Worm (Caenorhabditis elegans): ENCODE results near the gene F55A11.6.

The F55A11.6 gene

ce11 chrV:11819451-11819850 is 42.8 kb downstream of the F55A11.6 start:
- no peak for TF ChIP-seq R02D3.7 (tag; optimal IDR thresholded peaks at IDR 0.05)
- TF ChIP-seq lsy-2 (tag; optimal IDR thresholded peaks at IDR 0.05) = no peak
- no peak for TF ChIP-seq nhr-6 (tag; optimal IDR thresholded peaks at IDR 0.05)
- no peak for TF ChIP-seq nhr-129 (tag; optimal IDR thresholded peaks at IDR 0.05)
- no peak for TF ChIP-seq ceh-16 (tag; optimal IDR thresholded peaks at IDR 0.05)
- no peak for TF ChIP-seq mab-5 (tag; optimal IDR thresholded peaks at IDR 0.05)
- TF ChIP-seq nhr-237 (tag; optimal IDR thresholded peaks at IDR 0.05) = no peak
- no peak for TF ChIP-seq sma-3 (GFP tag; optimal IDR thresholded peaks at IDR 0.05)
- TF ChIP-seq ama-1 (optimal IDR thresholded peaks at IDR 0.05) = no peak
- TF ChIP-seq fos-1 (tag; optimal IDR thresholded peaks at IDR 0.05) = no peak
- TF ChIP-seq skn-1 (tag; optimal IDR thresholded peaks at IDR 0.05) = no peak
- TF ChIP-seq aly-2 (tag; optimal IDR thresholded peaks at IDR 0.05) = no peak
- no peak for TF ChIP-seq lin-11 (tag; optimal IDR thresholded peaks at IDR 0.05)
- no peak for TF ChIP-seq snpc-4 (tag; optimal IDR thresholded peaks at IDR 0.05)

- TF ChIP-seq nhr-12 (tag; optimal IDR thresholded peaks at IDR 0.05) = no peak
- no peak for TF ChIP-seq unc-62 (GFP tag; optimal IDR thresholded peaks at IDR 0.05)
- peak; percentile 47 for TF ChIP-seq sma-9 (GFP tag; optimal IDR thresholded peaks at IDR 0.05)
- TF ChIP-seq sma-9 (tag; optimal IDR thresholded peaks at IDR 0.05) = no peak
- TF ChIP-seq zag-1 (tag; optimal IDR thresholded peaks at IDR 0.05) = no peak
- no peak for TF ChIP-seq nhr-25 (tag; optimal IDR thresholded peaks at IDR 0.05)
- TF ChIP-seq elt-1 (tag; optimal IDR thresholded peaks at IDR 0.05) = no peak
- no peak for TF ChIP-seq nhr-6 (tag; optimal IDR thresholded peaks at IDR 0.05)
- TF ChIP-seq ama-1 (optimal IDR thresholded peaks at IDR 0.05) = peak; percentile 53
- TF ChIP-seq fos-1 (tag; optimal IDR thresholded peaks at IDR 0.05) = peak; percentile 65
- no peak for TF ChIP-seq elt-3 (tag; optimal IDR thresholded peaks at IDR 0.05)
- no peak for TF ChIP-seq lin-39 (tag; optimal IDR thresholded peaks at IDR 0.05)
- no peak for TF ChIP-seq nhr-10 (tag; optimal IDR thresholded peaks at IDR 0.05)
- no peak for TF ChIP-seq dmd-4 (tag; optimal IDR thresholded peaks at IDR 0.05)
Measured at ce11 chrV:11820551-11820950, 43.9 kb downstream of the F55A11.6 start.

ce11 chrV:11822461-11822939 is 45.9 kb downstream of the F55A11.6 start, which contains the start of gene pyc-1:
TSS of gene pyc-1 (minus strand) at chrV:11822529.
- TF ChIP-seq egl-27 (tag; optimal IDR thresholded peaks at IDR 0.05) (no peak), ztf-11 (tag; optimal IDR thresholded peaks at IDR 0.05) (no peak), snpc-4 (tag; optimal IDR thresholded peaks at IDR 0.05) (no peak), ztf-1 (GFP tag; conservative IDR thresholded peaks at IDR 0.05) (no peak), lin-13 (GFP tag; optimal IDR thresholded peaks at IDR 0.05) (peak; percentile 76), mbf-1 (tag; optimal IDR thresholded peaks at IDR 0.05) (no peak), ceh-82 (tag; optimal IDR thresholded peaks at IDR 0.05) (no peak), unc-62 (GFP tag; optimal IDR thresholded peaks at IDR 0.05) (no peak), ZK546.5 (tag; optimal IDR thresholded peaks at IDR 0.05) (no peak), dmd-4 (tag; optimal IDR thresholded peaks at IDR 0.05) (no peak), crh-2 (tag; optimal IDR thresholded peaks at IDR 0.05) (peak; percentile 82), nhr-21 (tag; optimal IDR thresholded peaks at IDR 0.05) (peak; percentile 25), nhr-6 (tag; optimal IDR thresholded peaks at IDR 0.05) (peak; percentile 45), nhr-10 (tag; optimal IDR thresholded peaks at IDR 0.05) (no peak), lin-39 (tag; optimal IDR thresholded peaks at IDR 0.05) (no peak), R02D3.7 (tag; optimal IDR thresholded peaks at IDR 0.05) (no peak), zag-1 (tag; optimal IDR thresholded peaks at IDR 0.05) (no peak), Y55F3AM.14 (GFP tag; optimal IDR thresholded peaks at IDR 0.05) (no peak), nhr-237 (tag; optimal IDR thresholded peaks at IDR 0.05) (no peak), unc-39 (tag; optimal IDR thresholded peaks at IDR 0.05) (no peak), F13H6.1 (tag; optimal IDR thresholded peaks at IDR 0.05) (peak; percentile 33), nhr-12 (tag; optimal IDR thresholded peaks at IDR 0.05) (no peak), unc-55 (GFP tag; optimal IDR thresholded peaks at IDR 0.05) (no peak), skn-1 (tag; optimal IDR thresholded peaks at IDR 0.05) (peak; percentile 12), ama-1 (optimal IDR thresholded peaks at IDR 0.05) (no peak), elt-1 (tag; optimal IDR thresholded peaks at IDR 0.05) (no peak), ztf-4 (tag; optimal IDR thresholded peaks at IDR 0.05) (peak; percentile 80), fos-1 (tag; optimal IDR thresholded peaks at IDR 0.05) (peak; percentile 32), nhr-129 (tag; optimal IDR thresholded peaks at IDR 0.05) (peak; percentile 85), ceh-16 (tag; optimal IDR thresholded peaks at IDR 0.05) (no peak), sma-3 (GFP tag; optimal IDR thresholded peaks at IDR 0.05) (peak; percentile 37), elt-3 (tag; optimal IDR thresholded peaks at IDR 0.05) (no peak), mab-5 (tag; optimal IDR thresholded peaks at IDR 0.05) (no peak), gmeb-1 (tag; optimal IDR thresholded peaks at IDR 0.05) (peak; percentile 57), nhr-11 (tag; optimal IDR thresholded peaks at IDR 0.05) (no peak), mdl-1 (tag; optimal IDR thresholded peaks at IDR 0.05) (peak in 1 of 2 experiments; percentile 36), lin-11 (tag; optimal IDR thresholded peaks at IDR 0.05) (no peak), C34F6.9 (tag; optimal IDR thresholded peaks at IDR 0.05) (peak; percentile 54), nhr-25 (tag; optimal IDR thresholded peaks at IDR 0.05) (peak; percentile 59), sem-4 (tag; optimal IDR thresholded peaks at IDR 0.05) (no peak), sma-9 (GFP tag; optimal IDR thresholded peaks at IDR 0.05) (peak; percentile 40), sma-9 (tag; optimal IDR thresholded peaks at IDR 0.05) (no peak), aly-2 (tag; optimal IDR thresholded peaks at IDR 0.05) (no peak), nhr-23 (tag; optimal IDR thresholded peaks at IDR 0.05) (no peak), lsy-2 (tag; optimal IDR thresholded peaks at IDR 0.05) (peak in 1 of 2 experiments; percentile 62), nhr-77 (tag; optimal IDR thresholded peaks at IDR 0.05) (no peak), alr-1 (tag; optimal IDR thresholded peaks at IDR 0.05) (no peak)

Data from whole organism, L2 larva.